Worm (Caenorhabditis elegans): ENCODE data around the gene Y105C5B.5.

DNA sequence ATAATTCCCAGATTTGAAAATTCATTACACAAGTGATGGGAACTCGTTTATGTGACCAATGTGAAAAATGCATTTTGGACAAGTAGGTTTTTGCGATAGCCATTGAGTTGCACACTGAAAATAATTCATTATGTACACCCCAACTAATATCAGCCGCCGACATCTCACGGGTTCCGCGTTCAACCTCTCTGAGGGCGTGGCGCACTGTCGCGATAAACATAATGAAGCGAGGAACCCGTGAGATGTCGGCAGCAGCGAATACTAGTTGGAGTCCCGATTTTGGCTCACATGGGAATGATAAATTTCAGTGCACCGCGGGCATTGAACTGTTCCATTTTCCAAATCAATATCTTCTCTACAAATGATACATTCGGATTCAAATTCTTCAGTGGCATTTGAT lies 36.1 kb upstream of the Y105C5B.5 start:
- TF ChIP-seq unc-62 (GFP tag; optimal IDR thresholded peaks at IDR 0.05): no peak
- TF ChIP-seq lsy-27 (tag; optimal IDR thresholded peaks at IDR 0.05; ENCODE audit: borderline replicate concordance, insufficient read depth): no peak
- no peak for TF ChIP-seq F55B11.4 (tag; optimal IDR thresholded peaks at IDR 0.05; ENCODE audit: borderline replicate concordance, insufficient read depth)
- TF ChIP-seq Y79H2A.3 (GFP tag; conservative IDR thresholded peaks at IDR 0.05): no peak
- TF ChIP-seq ZK185.1 (tag; optimal IDR thresholded peaks at IDR 0.05; ENCODE audit: poor library complexity, severe bottlenecking): no peak
- TF ChIP-seq fkh-3 (tag; optimal IDR thresholded peaks at IDR 0.05): no peak
- TF ChIP-seq snpc-1.1 (tag; optimal IDR thresholded peaks at IDR 0.05; ENCODE audit: insufficient read depth): no peak
- no peak for TF ChIP-seq pbrm-1 (GFP tag; IDR thresholded peaks at IDR 0.05)
- TF ChIP-seq rec-8 (tag; optimal IDR thresholded peaks at IDR 0.05): no peak
- no peak for TF ChIP-seq F49E8.2 (tag; optimal IDR thresholded peaks at IDR 0.05; ENCODE audit: insufficient read depth)
- TF ChIP-seq ceh-91 (GFP tag; IDR thresholded peaks at IDR 0.05): no peak

Measured in whole organism, young adult.